Fruit fly (Drosophila melanogaster): ENCODE data around the gene CG13280.

CG13280 gene

dm6 chr2L:16817421-16818101 is 3.3 kb downstream of the CG13280 start (continued):
- no peak for TF ChIP-seq CG17802 (tag; optimal IDR thresholded peaks at IDR 0.05)
- no peak for TF ChIP-seq Jarid2 (GFP tag; optimal IDR thresholded peaks at IDR 0.05)
- TF ChIP-seq CG6254 (GFP tag; optimal IDR thresholded peaks at IDR 0.05), result no peak
- no peak for TF ChIP-seq CG17568 (GFP tag; optimal IDR thresholded peaks at IDR 0.05)
- peak; percentile 22; the same call in 1 of the 2 replicates for TF ChIP-seq CG32532 (GFP tag; IDR thresholded peaks at IDR 0.05)
- no peak for TF ChIP-seq CG12071 (GFP tag; optimal IDR thresholded peaks at IDR 0.05)
- no peak for TF ChIP-seq CG10565 (GFP tag; optimal IDR thresholded peaks at IDR 0.05)
- no peak for TF ChIP-seq fd64A (GFP tag; optimal IDR thresholded peaks at IDR 0.05)
- TF ChIP-seq schlank (tag; optimal IDR thresholded peaks at IDR 0.05), result no peak
- TF ChIP-seq Mad (GFP tag; optimal IDR thresholded peaks at IDR 0.05), result no peak
- TF ChIP-seq CG17186 (GFP tag; optimal IDR thresholded peaks at IDR 0.05), result no peak
- TF ChIP-seq CG32772 (GFP tag; IDR thresholded peaks at IDR 0.05), result no peak; the same call in 1 of the 2 replicates
- no peak for TF ChIP-seq zen2 (GFP tag; IDR thresholded peaks at IDR 0.05; ENCODE audit: partially characterized antibody)
- TF ChIP-seq CG8765 (GFP tag; IDR thresholded peaks at IDR 0.05), result no peak
- peak; percentile 91 for TF ChIP-seq Med (GFP tag)
- TF ChIP-seq CG5953 (GFP tag; IDR thresholded peaks at IDR 0.05), result no peak
- peak; percentile 37; the same call in 1 of the 2 replicates for TF ChIP-seq GATAe (GFP tag; conservative IDR thresholded peaks at IDR 0.05)
- peak; percentile 23 for TF ChIP-seq CG16863 (GFP tag; optimal IDR thresholded peaks at IDR 0.05)
- no peak for TF ChIP-seq NC2α (GFP tag; optimal IDR thresholded peaks at IDR 0.05)
- no peak for TF ChIP-seq Dll (GFP tag; IDR thresholded peaks at IDR 0.05; ENCODE audit: partially characterized antibody)
- TF ChIP-seq dm (GFP tag; optimal IDR thresholded peaks at IDR 0.05), result no peak
- no peak for TF ChIP-seq CG9876 (GFP tag; optimal IDR thresholded peaks at IDR 0.05)
- TF ChIP-seq CG8944 (GFP tag; optimal IDR thresholded peaks at IDR 0.05), result no peak
- no peak for TF ChIP-seq kni (GFP tag; optimal IDR thresholded peaks at IDR 0.05)
- no peak for TF ChIP-seq Nf-YC (tag; optimal IDR thresholded peaks at IDR 0.05)
- peak; percentile 43; the same call in 1 of the 2 replicates for TF ChIP-seq CG14441 (GFP tag; IDR thresholded peaks at IDR 0.05)
- no peak for TF ChIP-seq CG14667 (GFP tag; IDR thresholded peaks at IDR 0.05)
- TF ChIP-seq cad (GFP tag; optimal IDR thresholded peaks at IDR 0.05), result no peak
- no peak for TF ChIP-seq TFAM (GFP tag; optimal IDR thresholded peaks at IDR 0.05)
- no peak for TF ChIP-seq CG10654 (GFP tag; optimal IDR thresholded peaks at IDR 0.05)
- TF ChIP-seq CG30020 (tag; optimal IDR thresholded peaks at IDR 0.05), result no peak
- peak; percentile 8 for TF ChIP-seq CG30403 (GFP tag; optimal IDR thresholded peaks at IDR 0.05)
- TF ChIP-seq CG7839 (tag; optimal IDR thresholded peaks at IDR 0.05), result peak; percentile 36
- TF ChIP-seq inv (GFP tag; IDR thresholded peaks at IDR 0.05; ENCODE audit: partially characterized antibody), result no peak
- no peak for TF ChIP-seq CG4424 (GFP tag; optimal IDR thresholded peaks at IDR 0.05)
- TF ChIP-seq CG8281 (tag; optimal IDR thresholded peaks at IDR 0.05), result no peak
- no peak for TF ChIP-seq CG4854 (GFP tag; optimal IDR thresholded peaks at IDR 0.05)
- no peak for TF ChIP-seq Dp (GFP tag; optimal IDR thresholded peaks at IDR 0.05)
- peak; percentile 70 for TF ChIP-seq Rfx (GFP tag; IDR thresholded peaks at IDR 0.05)
- peak; percentile 49 for TF ChIP-seq CG15269 (tag; optimal IDR thresholded peaks at IDR 0.05)
- no peak for TF ChIP-seq Hsf (GFP tag; optimal IDR thresholded peaks at IDR 0.05)
- TF ChIP-seq sisA (GFP tag; IDR thresholded peaks at IDR 0.05), result peak; percentile 6; the same call in 1 of the 2 replicates
- no peak for TF ChIP-seq Adf1 (GFP tag; IDR thresholded peaks at IDR 0.05)
- TF ChIP-seq ato (GFP tag; IDR thresholded peaks at IDR 0.05; ENCODE audit: partially characterized antibody), result no peak
- TF ChIP-seq gce (GFP tag; IDR thresholded peaks at IDR 0.05), result no peak
- TF ChIP-seq CG13894 (tag; optimal IDR thresholded peaks at IDR 0.05), result no peak
- TF ChIP-seq CG9797 (GFP tag; optimal IDR thresholded peaks at IDR 0.05), result no peak
- no peak for TF ChIP-seq CG11723 (GFP tag; optimal IDR thresholded peaks at IDR 0.05)
- TF ChIP-seq CG9932 (GFP tag; IDR thresholded peaks at IDR 0.05), result peak; percentile 57
- TF ChIP-seq MBD-R2 (GFP tag; IDR thresholded peaks at IDR 0.05), result no peak

Data from whole organism, embryonic.